Fruit fly (Drosophila melanogaster): ENCODE measurements around the gene CG10514.

DNA sequence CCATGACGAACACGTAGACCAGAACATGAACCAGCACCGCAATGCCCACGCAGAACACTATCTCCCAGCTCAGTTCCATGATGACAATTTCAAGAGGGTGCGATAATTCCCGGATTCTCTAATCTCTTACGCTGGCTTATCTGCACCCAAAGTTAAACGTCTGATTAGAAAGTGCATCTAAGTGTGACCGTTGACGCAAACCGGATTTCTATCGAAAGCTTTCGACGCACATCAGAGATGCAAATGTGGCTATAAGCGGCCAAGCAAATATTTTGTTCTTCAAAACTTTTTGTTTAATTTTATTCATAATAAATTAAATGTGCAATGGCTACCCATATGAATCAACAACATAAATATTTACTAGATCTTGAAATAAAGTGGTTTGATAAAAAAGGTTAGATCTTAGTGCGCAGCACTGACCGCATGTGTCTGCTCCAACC is 17.3 kb downstream of the CG10514 start, which contains the start of the genes Kdsr and CG11858:
- TF ChIP-seq CG8159 (tag; optimal IDR thresholded peaks at IDR 0.05) (no peak), Ets98B (GFP tag; IDR thresholded peaks at IDR 0.05) (peak; percentile 62), CG10348 (GFP tag; IDR thresholded peaks at IDR 0.05) (peak; percentile 46; the same call in 1 of the 2 replicates), D1 (tag; optimal IDR thresholded peaks at IDR 0.05) (no peak), CG8301 (tag; optimal IDR thresholded peaks at IDR 0.05) (no peak), CG17806 (tag; optimal IDR thresholded peaks at IDR 0.05) (peak; percentile 53), CG15710 (tag; optimal IDR thresholded peaks at IDR 0.05) (peak; percentile 48)
